Worm (Caenorhabditis elegans) whole organism, midembryonic: ENCODE data around the gene C10E2.2.

ENCODE experiments used
- T22C8.4 ChIP-seq: fragments of 200-800 bp; sonication (Bioruptor generic); IDR thresholded peaks from 2 replicates; pipeline ENCODE4 v1.3.6; 2022; ENCODE audit warnings: missing genetic modification characterization, missing compliant biosample characterization
- med-1 ChIP-seq: sonication (generic microtip); optimal IDR thresholded peaks from 2 replicates; lab custom pipeline; 2017; ENCODE audit warnings: missing genetic modification characterization, mild to moderate bottlenecking, missing compliant biosample characterization, antibody characterized with exemption, missing genetic modification reagents; ENCODE audit not compliant: insufficient read depth
- tab-1 ChIP-seq: fragments of 200-800 bp; sonication (Bioruptor generic); IDR thresholded peaks from 2 replicates; pipeline ENCODE4 v1.3.6; 2022; ENCODE audit warnings: missing genetic modification characterization, missing compliant biosample characterization
- ztf-29 ChIP-seq: fragments of 200-800 bp; sonication (Bioruptor generic); IDR thresholded peaks from 2 replicates; pipeline ENCODE4 v1.3.6; 2022; ENCODE audit warnings: missing genetic modification reagents, missing genetic modification characterization, missing compliant biosample characterization

DNA sequence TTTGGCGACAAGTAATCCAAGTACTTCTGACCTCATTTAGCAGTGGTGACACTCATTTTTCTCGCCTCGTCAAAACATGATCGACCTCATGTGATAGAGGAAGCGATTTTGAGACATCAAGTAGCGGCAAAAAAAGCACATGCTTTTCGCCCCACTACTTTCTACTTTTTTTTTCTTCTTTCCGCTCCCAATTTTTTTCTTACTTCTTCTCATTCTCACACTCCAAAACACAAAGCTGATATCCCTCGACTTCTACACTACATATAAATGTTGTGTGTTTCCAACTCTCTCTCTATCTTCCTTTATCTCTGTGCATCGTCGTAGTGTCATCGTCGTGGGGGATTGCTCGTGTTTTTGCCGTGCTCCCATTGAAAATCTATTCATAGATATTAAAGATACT, 12.8 kb upstream of the C10E2.2 start:
- TF ChIP-seq tab-1 (GFP tag; lab: Robert Waterston, UW) (no peak), med-1 (GFP tag; lab: Kevin White, UChicago) (no peak), T22C8.4 (GFP tag; lab: Robert Waterston, UW) (no peak), ztf-29 (no peak)
